Fruit fly (Drosophila melanogaster) whole organism, embryonic: ENCODE data around the gene PRL-1.

Source experiments
- CG10431 ChIP-seq: fragments of 200-800 bp; sonication (Bioruptor generic); optimal IDR thresholded peaks from 3 replicates; lab custom pipeline; 2018; ENCODE audit warnings: missing biosample characterization, mild to moderate bottlenecking, missing genetic modification characterization
- CG11723 ChIP-seq: fragments of 200-800 bp; sonication (Bioruptor generic); optimal IDR thresholded peaks from 2 replicates; lab custom pipeline; 2017; ENCODE audit warnings: missing biosample characterization, mild to moderate bottlenecking, missing genetic modification characterization
- CG12155 ChIP-seq: fragments of 200-800 bp; sonication (Bioruptor generic); optimal IDR thresholded peaks from 3 replicates; lab custom pipeline; 2016; ENCODE audit warnings: missing biosample characterization, missing genetic modification characterization
- CG1233 ChIP-seq: fragments of 200-800 bp; sonication (Bioruptor generic); optimal IDR thresholded peaks from 4 replicates; lab custom pipeline; 2018; ENCODE audit warnings: missing biosample characterization, mild to moderate bottlenecking, missing genetic modification characterization
- CG12744 ChIP-seq: fragments of 200-800 bp; sonication (Bioruptor generic); optimal IDR thresholded peaks from 2 replicates; lab custom pipeline; 2016; ENCODE audit warnings: missing biosample characterization, missing genetic modification characterization
- CG13424 ChIP-seq: fragments of 200-800 bp; sonication (Bioruptor generic); optimal IDR thresholded peaks from 2 replicates; lab custom pipeline; 2019; ENCODE audit warnings: missing biosample characterization, mild to moderate bottlenecking, missing genetic modification characterization, moderate library complexity
- CG13894 ChIP-seq: fragments of 200-800 bp; sonication (Bioruptor generic); optimal IDR thresholded peaks from 3 replicates; lab custom pipeline; 2018; ENCODE audit warnings: missing biosample characterization, mild to moderate bottlenecking, missing genetic modification characterization, moderate library complexity
- CG14441 ChIP-seq: fragments of 200-800 bp; sonication (Bioruptor generic); IDR thresholded peaks from 2 replicates; pipeline ENCODE4 v1.3.6; 2022; ENCODE audit warnings: missing biosample characterization, missing genetic modification characterization
- CG15011 ChIP-seq: fragments of 200-800 bp; sonication (Bioruptor generic); optimal IDR thresholded peaks from 3 replicates; lab custom pipeline; 2018; ENCODE audit warnings: missing biosample characterization, mild to moderate bottlenecking, missing genetic modification characterization
- CG15073 ChIP-seq: fragments of 200-800 bp; sonication (Bioruptor generic); optimal IDR thresholded peaks from 2 replicates; lab custom pipeline; 2016; ENCODE audit warnings: missing biosample characterization, missing genetic modification characterization
- CG1529 ChIP-seq: fragments of 200-800 bp; sonication (Bioruptor generic); optimal IDR thresholded peaks from 3 replicates; lab custom pipeline; 2018; ENCODE audit warnings: missing biosample characterization, missing genetic modification characterization
- CG1602 ChIP-seq: fragments of 200-800 bp; sonication (Bioruptor generic); optimal IDR thresholded peaks from 3 replicates; lab custom pipeline; 2016; ENCODE audit warnings: missing biosample characterization, missing genetic modification characterization
- CG2129 ChIP-seq: fragments of 200-800 bp; sonication (Bioruptor generic); IDR thresholded peaks from 2 replicates; pipeline ENCODE4 v1.3.6; 2022; ENCODE audit warnings: missing biosample characterization, missing genetic modification characterization; ENCODE audit not compliant: partially characterized antibody
- CG33213 ChIP-seq: fragments of 200-800 bp; sonication (Bioruptor generic); optimal IDR thresholded peaks from 3 replicates; lab custom pipeline; 2016; ENCODE audit warnings: missing biosample characterization, missing genetic modification characterization
- CG33557 ChIP-seq: fragments of 200-800 bp; sonication (Bioruptor generic); optimal IDR thresholded peaks from 2 replicates; lab custom pipeline; 2019; ENCODE audit warnings: missing biosample characterization, mild to moderate bottlenecking, missing genetic modification characterization, moderate library complexity
- CG6854 ChIP-seq: fragments of 200-800 bp; sonication (Bioruptor generic); optimal IDR thresholded peaks from 3 replicates; lab custom pipeline; 2017; ENCODE audit warnings: missing biosample characterization, mild to moderate bottlenecking, missing genetic modification characterization
- CG7357 ChIP-seq: fragments of 200-800 bp; sonication (Bioruptor generic); IDR thresholded peaks from 3 replicates; pipeline ENCODE4 v1.3.6; 2022; ENCODE audit warnings: missing biosample characterization, missing genetic modification characterization
- CG8281 ChIP-seq: fragments of 200-800 bp; sonication (Bioruptor generic); optimal IDR thresholded peaks from 2 replicates; lab custom pipeline; 2018; ENCODE audit warnings: missing biosample characterization, mild to moderate bottlenecking, missing genetic modification characterization, moderate library complexity
- CG8290 ChIP-seq, 3 experiments: fragments of 200-800 bp; sonication (Bioruptor generic); optimal IDR thresholded peaks; 2 replicates each; lab custom pipeline; 2016 to 2019; ENCODE audit warnings: missing biosample characterization in 3 of 3, missing genetic modification characterization in 3 of 3, mild to moderate bottlenecking in 2 of 3, moderate library complexity in 1 of 3
- CG9797 ChIP-seq: fragments of 200-800 bp; sonication (Bioruptor generic); optimal IDR thresholded peaks from 3 replicates; lab custom pipeline; 2018; ENCODE audit warnings: missing biosample characterization, mild to moderate bottlenecking, missing genetic modification characterization
- CG9876 ChIP-seq: fragments of 200-800 bp; sonication (Bioruptor generic); optimal IDR thresholded peaks from 2 replicates; lab custom pipeline; 2016; ENCODE audit warnings: missing biosample characterization, missing genetic modification characterization
- Chrac-16 ChIP-seq: fragments of 200-800 bp; sonication (Bioruptor generic); optimal IDR thresholded peaks from 3 replicates; lab custom pipeline; 2016; ENCODE audit warnings: missing biosample characterization, missing genetic modification characterization
- Dbx ChIP-seq: fragments of 200-800 bp; sonication (Bioruptor generic); IDR thresholded peaks from 3 replicates; pipeline ENCODE4 v1.3.6; 2022; ENCODE audit warnings: missing biosample characterization, missing genetic modification characterization
- Ets65A ChIP-seq: fragments of 200-800 bp; sonication (Bioruptor generic); peaks from one replicate; lab custom pipeline; 2016; ENCODE audit warnings: missing biosample characterization, missing genetic modification characterization
- Fer1 ChIP-seq: fragments of 200-800 bp; sonication (Bioruptor generic); optimal IDR thresholded peaks from 2 replicates; lab custom pipeline; 2017; ENCODE audit warnings: missing biosample characterization, mild to moderate bottlenecking, missing genetic modification characterization
- Hmr ChIP-seq: fragments of 200-800 bp; sonication (Bioruptor generic); optimal IDR thresholded peaks from 3 replicates; lab custom pipeline; 2017; ENCODE audit warnings: mild to moderate bottlenecking, missing biosample characterization, missing genetic modification reagents, missing genetic modification characterization
- Med ChIP-seq: fragments of 200-800 bp; sonication (Bioruptor generic); peaks from one replicate; lab custom pipeline; 2016; ENCODE audit warnings: missing biosample characterization, missing genetic modification characterization, mild to moderate bottlenecking, inconsistent platforms, moderate library complexity
- NC2α ChIP-seq: fragments of 200-800 bp; sonication (Bioruptor generic); optimal IDR thresholded peaks from 2 replicates; lab custom pipeline; 2016; ENCODE audit warnings: missing biosample characterization, missing genetic modification characterization
- Nf-YB ChIP-seq: fragments of 200-800 bp; sonication (Bioruptor generic); optimal IDR thresholded peaks from 3 replicates; lab custom pipeline; 2019; ENCODE audit warnings: missing biosample characterization, mild to moderate bottlenecking, missing genetic modification characterization, moderate library complexity
- Opbp ChIP-seq: fragments of 200-800 bp; sonication (Bioruptor generic); IDR thresholded peaks from 3 replicates; pipeline ENCODE4 v1.3.6; 2022; ENCODE audit warnings: missing biosample characterization, missing genetic modification characterization; ENCODE audit not compliant: partially characterized antibody
- Usf ChIP-seq: fragments of 200-800 bp; sonication (Bioruptor generic); optimal IDR thresholded peaks from 2 replicates; lab custom pipeline; 2017; ENCODE audit warnings: missing genotype, missing biosample characterization, missing genetic modification characterization
- amos ChIP-seq: fragments of 200-800 bp; sonication (Bioruptor generic); IDR thresholded peaks from 2 replicates; pipeline ENCODE4 v1.3.6; 2022; ENCODE audit warnings: missing biosample characterization, missing genetic modification characterization; ENCODE audit not compliant: partially characterized antibody
- cato ChIP-seq: fragments of 200-800 bp; sonication (Bioruptor generic); optimal IDR thresholded peaks from 2 replicates; lab custom pipeline; 2016; ENCODE audit warnings: missing biosample characterization, missing genetic modification characterization, borderline replicate concordance
- chinmo ChIP-seq: fragments of 200-800 bp; sonication (Bioruptor generic); IDR thresholded peaks from 4 replicates; pipeline ENCODE4 v1.3.6; 2022; ENCODE audit warnings: missing biosample characterization, missing genetic modification characterization; ENCODE audit not compliant: partially characterized antibody
- chn ChIP-seq: fragments of 200-800 bp; sonication (Bioruptor generic); optimal IDR thresholded peaks from 2 replicates; lab custom pipeline; 2016; ENCODE audit warnings: missing biosample characterization, missing genetic modification characterization
- ftz-f1 ChIP-seq: fragments of 200-800 bp; sonication (Bioruptor generic); optimal IDR thresholded peaks from 2 replicates; lab custom pipeline; 2016; ENCODE audit warnings: missing biosample characterization, missing genetic modification characterization
- gce ChIP-seq: fragments of 200-800 bp; sonication (Bioruptor generic); IDR thresholded peaks from 3 replicates; pipeline ENCODE4 v1.3.6; 2022; ENCODE audit warnings: missing biosample characterization, missing genetic modification characterization
- gem ChIP-seq: fragments of 200-800 bp; sonication (Bioruptor generic); optimal IDR thresholded peaks from 2 replicates; lab custom pipeline; 2019; ENCODE audit warnings: missing biosample characterization, mild to moderate bottlenecking, missing genetic modification characterization, moderate library complexity
- gsb-n ChIP-seq: fragments of 200-800 bp; sonication (Bioruptor generic); optimal IDR thresholded peaks from 3 replicates; lab custom pipeline; 2018; ENCODE audit warnings: missing biosample characterization, mild to moderate bottlenecking, missing genetic modification characterization
- gt ChIP-seq: fragments of 200-800 bp; sonication (Bioruptor generic); IDR thresholded peaks from 2 replicates; pipeline ENCODE4 v1.3.6; 2022; ENCODE audit warnings: missing biosample characterization, missing genetic modification characterization
- inv ChIP-seq: fragments of 200-800 bp; sonication (Bioruptor generic); IDR thresholded peaks from 2 replicates; pipeline ENCODE4 v1.3.6; 2022; ENCODE audit warnings: missing biosample characterization, missing genetic modification characterization; ENCODE audit not compliant: partially characterized antibody
- lbe ChIP-seq: fragments of 200-800 bp; sonication (Bioruptor generic); optimal IDR thresholded peaks from 2 replicates; lab custom pipeline; 2016; ENCODE audit warnings: missing biosample characterization, mild to moderate bottlenecking, missing genetic modification characterization
- lmd ChIP-seq: fragments of 200-800 bp; sonication (Bioruptor generic); IDR thresholded peaks from 2 replicates; pipeline ENCODE4 v1.3.6; 2022; ENCODE audit warnings: missing biosample characterization, missing genetic modification characterization
- mirr ChIP-seq: fragments of 200-800 bp; sonication (Bioruptor generic); optimal IDR thresholded peaks from 3 replicates; lab custom pipeline; 2018; ENCODE audit warnings: missing biosample characterization, mild to moderate bottlenecking, missing genetic modification characterization
- mld ChIP-seq: fragments of 200-800 bp; sonication (Bioruptor generic); IDR thresholded peaks from 3 replicates; pipeline ENCODE4 v1.3.6; 2022; ENCODE audit warnings: missing biosample characterization, missing genetic modification characterization; ENCODE audit not compliant: partially characterized antibody
- nerfin-2 ChIP-seq: fragments of 200-800 bp; sonication (Bioruptor generic); IDR thresholded peaks from 2 replicates; pipeline ENCODE4 v1.3.6; 2022; ENCODE audit warnings: missing biosample characterization, missing genetic modification characterization; ENCODE audit not compliant: partially characterized antibody
- pnt ChIP-seq: fragments of 200-800 bp; sonication (Bioruptor generic); optimal IDR thresholded peaks from 3 replicates; lab custom pipeline; 2016; ENCODE audit warnings: missing biosample characterization, missing genetic modification characterization
- tap ChIP-seq: fragments of 200-800 bp; optimal IDR thresholded peaks from 3 replicates; lab custom pipeline; 2019; ENCODE audit warnings: missing biosample characterization, mild to moderate bottlenecking, missing genetic modification characterization, moderate library complexity

Gene PRL-1

DNA sequence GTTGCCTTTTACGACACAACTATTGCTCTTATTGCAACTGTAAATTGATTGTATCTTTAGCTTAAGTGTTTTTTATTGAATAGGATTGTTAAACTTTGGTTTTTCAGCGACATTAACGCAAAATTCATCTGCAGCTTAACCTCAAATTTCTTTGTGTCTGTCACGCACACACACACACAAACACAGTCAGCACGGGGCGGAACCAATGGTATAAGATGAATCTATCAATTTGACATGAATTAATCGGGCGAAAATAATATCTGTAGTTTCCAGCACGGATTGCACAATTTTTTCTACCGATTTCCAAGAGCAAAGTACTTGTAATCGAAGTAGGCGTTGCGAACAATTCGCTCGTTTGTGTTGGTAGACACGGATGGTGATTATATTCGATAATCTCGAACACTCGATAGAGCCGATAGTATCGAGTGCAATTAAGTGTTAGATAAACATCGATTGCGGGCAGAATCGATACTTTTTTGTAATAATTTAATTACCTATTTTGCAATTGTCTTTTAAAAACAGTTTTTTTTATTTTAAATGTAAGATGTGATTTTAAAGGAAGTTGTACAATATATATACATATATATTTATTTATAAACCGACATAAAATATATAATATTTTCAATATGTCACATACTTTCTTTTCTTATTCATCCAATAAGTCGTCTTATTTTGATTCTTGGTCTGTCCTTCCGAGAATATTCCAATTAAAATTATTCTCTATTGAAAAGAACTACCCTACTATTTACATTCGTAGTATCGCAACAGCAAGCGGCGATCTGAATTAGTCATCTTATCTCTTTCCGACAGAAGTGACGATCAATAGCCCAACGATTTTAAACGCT lies at the start of gene PRL-1, which contains the start of gene EndoGI (continued):
- TF ChIP-seq CG1233 (peak; percentile 66), gce (GFP tag; lab: Robert Waterston, UW) (peak; percentile 73; the same call in 1 of the 3 replicates), pnt (GFP tag; lab: Kevin White, UChicago) (no peak), Med (GFP tag; lab: Kevin White, UChicago) (peak; percentile 88), CG1602 (GFP tag; lab: Kevin White, UChicago) (peak; percentile 64), CG12744 (GFP tag; lab: Kevin White, UChicago) (peak; percentile 12), CG10431 (GFP tag; lab: Kevin White, UChicago) (peak; percentile 39), CG7357 (GFP tag; lab: Robert Waterston, UW) (no peak), lbe (peak; percentile 70), CG11723 (GFP tag; lab: Kevin White, UChicago) (no peak), CG9797 (no peak), Hmr (GFP tag; lab: Kevin White, UChicago) (peak; percentile 84), CG8281 (tag; lab: Kevin White, UChicago) (no peak), nerfin-2 (peak; percentile 100), gt (GFP tag; lab: Robert Waterston, UW) (no peak), Nf-YB (GFP tag; lab: Kevin White, UChicago) (peak; percentile 68), Opbp (GFP tag; lab: Robert Waterston, UW) (peak; percentile 99), CG13894 (tag; lab: Kevin White, UChicago) (peak; percentile 79), CG2129 (GFP tag; lab: Robert Waterston, UW) (peak; percentile 95), cato (GFP tag; lab: Kevin White, UChicago) (peak; percentile 17), gsb-n (tag; lab: Kevin White, UChicago) (peak; percentile 72), mirr (GFP tag; lab: Kevin White, UChicago) (no peak), Chrac-16 (peak; percentile 49), tap (tag; lab: Kevin White, UChicago) (peak; percentile 87), gem (tag; lab: Kevin White, UChicago) (peak; percentile 91), CG8290 (GFP tag; optimal IDR thresholded peaks at IDR 0.05; lab: Kevin White, UChicago) (peak; percentile 49), CG8290 (tag; optimal IDR thresholded peaks at IDR 0.05; lab: Kevin White, UChicago) (peak in 1 of 2 experiments; percentile 68), Usf (GFP tag; lab: Kevin White, UChicago) (no peak), mld (GFP tag; lab: Robert Waterston, UW) (peak; percentile 99), CG6854 (GFP tag; lab: Kevin White, UChicago) (peak; percentile 68), CG12155 (GFP tag; lab: Kevin White, UChicago) (peak; percentile 58), CG15073 (GFP tag; lab: Kevin White, UChicago) (no peak), CG1529 (peak; percentile 4), CG33213 (peak; percentile 25), CG9876 (GFP tag; lab: Kevin White, UChicago) (no peak), CG15011 (GFP tag; lab: Kevin White, UChicago) (no peak), chinmo (GFP tag; lab: Robert Waterston, UW) (peak; percentile 99), CG13424 (peak; percentile 85), chn (GFP tag; lab: Kevin White, UChicago) (peak; percentile 14), Ets65A (peak; percentile 66), CG33557 (GFP tag; lab: Kevin White, UChicago) (peak; percentile 49), NC2α (GFP tag; lab: Kevin White, UChicago) (no peak), Dbx (GFP tag; lab: Robert Waterston, UW) (peak; percentile 71; the same call in 1 of the 3 replicates), amos (peak; percentile 100), Fer1 (peak; percentile 65), lmd (GFP tag; lab: Robert Waterston, UW) (no peak), inv (peak; percentile 99), CG14441 (GFP tag; lab: Robert Waterston, UW) (peak; percentile 59; the same call in 1 of the 2 replicates), ftz-f1 (GFP tag; lab: Kevin White, UChicago) (no peak)
